Worm (Caenorhabditis elegans) whole organism, L3 larva: ENCODE results near the gene Y75B8A.19.

ENCODE experiments used
- ama-1 ChIP-seq: fragments of 150-350 bp; optimal IDR thresholded peaks from 2 replicates; lab custom pipeline; 2018
- daf-12 ChIP-seq: fragments of 150-350 bp; optimal IDR thresholded peaks from 2 replicates; lab custom pipeline; 2014; ENCODE audit warnings: missing biosample characterization, missing genetic modification reagents, missing genetic modification characterization

DNA sequence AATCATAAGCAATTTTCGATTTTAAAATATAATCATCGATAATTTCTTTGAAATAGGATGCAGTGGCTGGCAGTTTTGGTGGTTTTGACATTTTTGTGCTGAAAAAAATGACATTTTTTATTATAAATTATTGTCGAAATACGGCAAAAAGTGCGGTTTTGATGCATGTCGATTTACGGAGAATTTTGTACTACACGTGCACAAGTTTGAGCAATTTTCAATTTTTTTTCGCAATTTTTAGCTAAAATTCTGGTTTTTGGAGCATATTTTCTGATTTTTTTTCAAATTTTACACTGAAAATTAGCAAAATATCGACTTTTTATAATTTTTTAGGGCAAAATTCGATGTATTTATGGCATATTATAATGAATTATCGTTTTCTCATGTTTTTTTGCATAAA lies 10.8 kb upstream of the Y75B8A.19 start, which contains the start of gene Y75B8A.13:
- no peak for TF ChIP-seq ama-1 (lab: Kevin White, UChicago)
- TF ChIP-seq daf-12 (tag; lab: Kevin White, UChicago) = no peak
